Fruit fly (Drosophila melanogaster): ENCODE results near the gene Naa30B.

Gene Naa30B

dm6 chr3L:1516631-1517273, 44.9 kb upstream of the Naa30B start, which contains the start of gene cue (continued):
- TF ChIP-seq HmgD (GFP tag; optimal IDR thresholded peaks at IDR 0.05) = no peak
- TF ChIP-seq kah (GFP tag; optimal IDR thresholded peaks at IDR 0.05) = peak; percentile 56
- no peak for TF ChIP-seq MBD-R2 (GFP tag; IDR thresholded peaks at IDR 0.05)
- TF ChIP-seq CG33213 (GFP tag; optimal IDR thresholded peaks at IDR 0.05) = no peak
- TF ChIP-seq bigmax (GFP tag; optimal IDR thresholded peaks at IDR 0.05) = peak; percentile 21
- no peak for TF ChIP-seq caup (GFP tag; optimal IDR thresholded peaks at IDR 0.05; ENCODE audit: severe bottlenecking)
- TF ChIP-seq wor (GFP tag; IDR thresholded peaks at IDR 0.05) = no peak
- TF ChIP-seq CG11696 (GFP tag; IDR thresholded peaks at IDR 0.05) = no peak
- TF ChIP-seq CG10431 (GFP tag; optimal IDR thresholded peaks at IDR 0.05) = no peak
- 0 out of 3 replicates have a peak, but pooled peaks have one; percentile 16 for TF ChIP-seq otp (GFP tag; IDR thresholded peaks at IDR 0.05)
- no peak for TF ChIP-seq org-1 (GFP tag; optimal IDR thresholded peaks at IDR 0.05)
- TF ChIP-seq gsb-n (tag; optimal IDR thresholded peaks at IDR 0.05) = no peak
- no peak for TF ChIP-seq CG33557 (GFP tag; optimal IDR thresholded peaks at IDR 0.05)
- peak; percentile 26 for TF ChIP-seq cg (GFP tag; optimal IDR thresholded peaks at IDR 0.05)
- TF ChIP-seq Taf1 (GFP tag; IDR thresholded peaks at IDR 0.05) = 0 out of 2 replicates have a peak, but pooled peaks have one; percentile 6
- TF ChIP-seq crol (GFP tag; IDR thresholded peaks at IDR 0.05) = no peak; the same call in 1 of the 2 replicates
- TF ChIP-seq CG30020 (tag; optimal IDR thresholded peaks at IDR 0.05) = no peak
- TF ChIP-seq dan (GFP tag; IDR thresholded peaks at IDR 0.05) = no peak
- no peak for TF ChIP-seq CG17568 (GFP tag; optimal IDR thresholded peaks at IDR 0.05)
- TF ChIP-seq D (optimal IDR thresholded peaks at IDR 0.05) = peak; percentile 51
- TF ChIP-seq D (GFP tag; optimal IDR thresholded peaks at IDR 0.05) = no peak
- TF ChIP-seq CG18476 (GFP tag; optimal IDR thresholded peaks at IDR 0.05) = no peak
- TF ChIP-seq zfh1 (GFP tag; IDR thresholded peaks at IDR 0.05) = no peak
- TF ChIP-seq kni (GFP tag; optimal IDR thresholded peaks at IDR 0.05) = no peak
- no peak for TF ChIP-seq Kr (GFP tag; optimal IDR thresholded peaks at IDR 0.05)
- TF ChIP-seq CG14441 (GFP tag; IDR thresholded peaks at IDR 0.05) = no peak
- TF ChIP-seq chm (GFP tag; IDR thresholded peaks at IDR 0.05) = 0 out of 2 replicates have a peak, but pooled peaks have one; percentile 14
- no peak for TF ChIP-seq mam (GFP tag; optimal IDR thresholded peaks at IDR 0.05)
- TF ChIP-seq Ets65A (GFP tag) = peak; percentile 70
- no peak for TF ChIP-seq knrl (GFP tag; IDR thresholded peaks at IDR 0.05; ENCODE audit: partially characterized antibody)
- no peak for TF ChIP-seq Nf-YB (GFP tag; optimal IDR thresholded peaks at IDR 0.05)
- TF ChIP-seq Elba2 (GFP tag; optimal IDR thresholded peaks at IDR 0.05) = peak; percentile 17
- 0 out of 2 replicates have a peak, but pooled peaks have one; percentile 6 for TF ChIP-seq seq (GFP tag; IDR thresholded peaks at IDR 0.05)
- TF ChIP-seq bcd (GFP tag; optimal IDR thresholded peaks at IDR 0.05) = no peak
- TF ChIP-seq CG34224 (GFP tag; IDR thresholded peaks at IDR 0.05; ENCODE audit: partially characterized antibody) = no peak
- TF ChIP-seq CG10274 (GFP tag; optimal IDR thresholded peaks at IDR 0.05) = peak; percentile 96
- TF ChIP-seq CG14014 (GFP tag; IDR thresholded peaks at IDR 0.05) = no peak
- no peak for TF ChIP-seq tna (GFP tag; IDR thresholded peaks at IDR 0.05; ENCODE audit: partially characterized antibody)
- no peak for TF ChIP-seq Ets97D (GFP tag; optimal IDR thresholded peaks at IDR 0.05)
- TF ChIP-seq H15 (GFP tag; IDR thresholded peaks at IDR 0.05) = no peak
- TF ChIP-seq Fer3 (tag; optimal IDR thresholded peaks at IDR 0.05) = no peak
- TF ChIP-seq CG17912 (GFP tag; optimal IDR thresholded peaks at IDR 0.05) = no peak
- TF ChIP-seq CG1529 (GFP tag; optimal IDR thresholded peaks at IDR 0.05) = no peak
- TF ChIP-seq CG12769 (tag; optimal IDR thresholded peaks at IDR 0.05) = peak; percentile 37
- no peak for TF ChIP-seq CG7745 (tag; optimal IDR thresholded peaks at IDR 0.05)
- no peak for TF ChIP-seq corto (GFP tag; optimal IDR thresholded peaks at IDR 0.05)
- TF ChIP-seq grn (GFP tag; optimal IDR thresholded peaks at IDR 0.05) = no peak
- peak in 1 of 2 experiments; percentile 33 for TF ChIP-seq crp (GFP tag; optimal IDR thresholded peaks at IDR 0.05)
- peak; percentile 60; the same call in 2 of the 3 replicates for TF ChIP-seq so (GFP tag; IDR thresholded peaks at IDR 0.05)
- no peak for TF ChIP-seq maf-S (GFP tag; optimal IDR thresholded peaks at IDR 0.05)

Measured in whole organism, embryonic.